Fruit fly (Drosophila melanogaster): ENCODE data around the gene Met.

The Met gene

DNA sequence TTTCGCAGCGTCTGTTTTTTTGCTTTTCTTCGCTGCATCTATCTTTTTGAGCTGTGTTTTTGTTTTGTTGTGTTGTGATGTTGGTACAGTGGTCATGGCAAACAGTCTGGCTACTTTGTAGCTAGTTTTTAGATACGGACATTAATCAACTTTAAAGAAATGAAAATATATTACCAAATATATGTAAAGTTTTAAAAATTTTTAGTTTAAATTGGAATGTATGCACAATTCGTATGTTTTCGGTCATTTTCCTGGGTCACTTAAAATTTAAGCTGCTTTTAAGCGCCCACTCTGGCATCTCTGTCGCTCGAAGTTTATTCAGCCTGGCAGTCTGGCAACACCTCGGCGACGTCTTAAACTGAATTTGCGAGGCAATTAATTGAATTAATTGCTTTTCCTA, 39.4 kb upstream of the Met start, which contains the start of gene CG11695 (continued):
- TF ChIP-seq CG4820 (GFP tag; optimal IDR thresholded peaks at IDR 0.05) (peak; percentile 48), nmo (GFP tag; optimal IDR thresholded peaks at IDR 0.05) (peak; percentile 72), cas (GFP tag; IDR thresholded peaks at IDR 0.05) (peak; percentile 46; the same call in 1 of the 2 replicates), Mrtf (GFP tag; IDR thresholded peaks at IDR 0.05) (no peak), CG10543 (GFP tag; optimal IDR thresholded peaks at IDR 0.05) (peak; percentile 72), Six4 (GFP tag; optimal IDR thresholded peaks at IDR 0.05) (peak; percentile 3), row (GFP tag; IDR thresholded peaks at IDR 0.05) (peak; percentile 93), sim (GFP tag; IDR thresholded peaks at IDR 0.05) (no peak), Jarid2 (GFP tag; optimal IDR thresholded peaks at IDR 0.05) (peak; percentile 22), CG1647 (GFP tag; optimal IDR thresholded peaks at IDR 0.05) (peak; percentile 17), CG7839 (tag; optimal IDR thresholded peaks at IDR 0.05) (peak; percentile 73), da (GFP tag; optimal IDR thresholded peaks at IDR 0.05) (no peak), klu (GFP tag; IDR thresholded peaks at IDR 0.05) (peak; percentile 34; the same call in 1 of the 2 replicates), Hmr (GFP tag; optimal IDR thresholded peaks at IDR 0.05) (peak; percentile 62), sug (tag; optimal IDR thresholded peaks at IDR 0.05) (peak; percentile 82), CG18619 (GFP tag; optimal IDR thresholded peaks at IDR 0.05) (peak; percentile 49), CG1792 (GFP tag; optimal IDR thresholded peaks at IDR 0.05) (no peak), Adf1 (GFP tag; IDR thresholded peaks at IDR 0.05) (peak; percentile 43), Scr (GFP tag; IDR thresholded peaks at IDR 0.05; ENCODE audit: partially characterized antibody) (peak; percentile 11; the same call in 1 of the 2 replicates), CG4424 (GFP tag; optimal IDR thresholded peaks at IDR 0.05) (peak; percentile 58), Dad (GFP tag; optimal IDR thresholded peaks at IDR 0.05) (peak; percentile 8), tna (GFP tag; IDR thresholded peaks at IDR 0.05; ENCODE audit: partially characterized antibody) (no peak), CG16779 (GFP tag; IDR thresholded peaks at IDR 0.05) (no peak), wor (GFP tag; IDR thresholded peaks at IDR 0.05) (peak; percentile 37; the same call in 1 of the 2 replicates), dmrt11E (tag; optimal IDR thresholded peaks at IDR 0.05) (peak; percentile 63), dati (GFP tag; IDR thresholded peaks at IDR 0.05) (no peak), gem (tag; optimal IDR thresholded peaks at IDR 0.05) (peak; percentile 82), CG17359 (tag; optimal IDR thresholded peaks at IDR 0.05) (peak; percentile 45), mld (GFP tag; IDR thresholded peaks at IDR 0.05; ENCODE audit: partially characterized antibody) (no peak), Bgb (GFP tag; IDR thresholded peaks at IDR 0.05; ENCODE audit: partially characterized antibody) (no peak), CG5180 (GFP tag; optimal IDR thresholded peaks at IDR 0.05) (no peak), CG14050 (GFP tag; IDR thresholded peaks at IDR 0.05) (no peak), lilli (GFP tag; optimal IDR thresholded peaks at IDR 0.05) (peak; percentile 81), Lpt (GFP tag; optimal IDR thresholded peaks at IDR 0.05) (no peak), CG34224 (GFP tag; IDR thresholded peaks at IDR 0.05; ENCODE audit: partially characterized antibody) (no peak), CG12744 (GFP tag; optimal IDR thresholded peaks at IDR 0.05) (no peak), CG4360 (GFP tag; IDR thresholded peaks at IDR 0.05) (no peak), TFAM (GFP tag; optimal IDR thresholded peaks at IDR 0.05) (no peak), hbn (GFP tag; IDR thresholded peaks at IDR 0.05; ENCODE audit: partially characterized antibody) (no peak), CG7987 (GFP tag; optimal IDR thresholded peaks at IDR 0.05) (no peak), Blimp-1 (GFP tag; optimal IDR thresholded peaks at IDR 0.05) (peak; percentile 41), CG17186 (GFP tag; optimal IDR thresholded peaks at IDR 0.05) (peak; percentile 22), toy (GFP tag; IDR thresholded peaks at IDR 0.05) (no peak), CG10147 (GFP tag; optimal IDR thresholded peaks at IDR 0.05) (peak; percentile 71), Lhr (GFP tag; optimal IDR thresholded peaks at IDR 0.05) (peak; percentile 24), mirr (GFP tag; optimal IDR thresholded peaks at IDR 0.05) (peak; percentile 35), CG16813 (GFP tag; IDR thresholded peaks at IDR 0.05; ENCODE audit: partially characterized antibody) (no peak), CG13894 (tag; optimal IDR thresholded peaks at IDR 0.05) (peak; percentile 80), Ada2b (GFP tag; IDR thresholded peaks at IDR 0.05) (peak; percentile 65), CG10267 (tag; optimal IDR thresholded peaks at IDR 0.05) (peak; percentile 73)
